Worm (Caenorhabditis elegans) whole organism, L3 larva: ENCODE results near the gene moe-3.

Source experiments
- R02D3.7 ChIP-seq: fragments of 150-350 bp; optimal IDR thresholded peaks from 2 replicates; lab custom pipeline; 2014; ENCODE audit warnings: missing biosample characterization, missing genetic modification characterization
- ZK546.5 ChIP-seq: sonication (generic microtip); optimal IDR thresholded peaks from 2 replicates; lab custom pipeline; 2017; ENCODE audit warnings: missing biosample characterization, missing genetic modification characterization
- aly-2 ChIP-seq: fragments of 150-350 bp; optimal IDR thresholded peaks from 2 replicates; lab custom pipeline; 2014; ENCODE audit warnings: missing biosample characterization, missing genetic modification characterization
- ama-1 ChIP-seq: fragments of 150-350 bp; optimal IDR thresholded peaks from 2 replicates; lab custom pipeline; 2018
- ceh-16 ChIP-seq: sonication (generic microtip); optimal IDR thresholded peaks from 2 replicates; lab custom pipeline; 2017; ENCODE audit warnings: missing biosample characterization, missing genetic modification characterization
- ceh-28 ChIP-seq: fragments of 150-350 bp; optimal IDR thresholded peaks from 2 replicates; lab custom pipeline; 2014; ENCODE audit warnings: missing biosample characterization, missing genetic modification reagents, missing genetic modification characterization
- ceh-82 ChIP-seq: fragments of 150-350 bp; optimal IDR thresholded peaks from 2 replicates; lab custom pipeline; 2014; ENCODE audit warnings: missing biosample characterization, missing genetic modification characterization
- ceh-9 ChIP-seq: sonication (generic microtip); optimal IDR thresholded peaks from 2 replicates; lab custom pipeline; 2018; ENCODE audit warnings: missing biosample characterization, missing genetic modification characterization
- daf-12 ChIP-seq: fragments of 150-350 bp; optimal IDR thresholded peaks from 2 replicates; lab custom pipeline; 2014; ENCODE audit warnings: missing biosample characterization, missing genetic modification reagents, missing genetic modification characterization
- egl-27 ChIP-seq: sonication (generic microtip); optimal IDR thresholded peaks from 4 replicates; lab custom pipeline; 2017; ENCODE audit warnings: missing biosample characterization, missing genetic modification reagents, missing genetic modification characterization
- egl-5 ChIP-seq: fragments of 150-350 bp; optimal IDR thresholded peaks from 2 replicates; lab custom pipeline; 2017; ENCODE audit warnings: missing biosample characterization, missing genetic modification reagents, missing genetic modification characterization, inconsistent platforms
- elt-1 ChIP-seq: fragments of 150-350 bp; optimal IDR thresholded peaks from 2 replicates; lab custom pipeline; 2014; ENCODE audit warnings: missing biosample characterization, missing genetic modification characterization
- elt-2 ChIP-seq: sonication (generic microtip); optimal IDR thresholded peaks from 2 replicates; lab custom pipeline; 2016; ENCODE audit warnings: missing genetic modification reagents, mild to moderate bottlenecking, missing genetic modification characterization, missing compliant biosample characterization
- elt-3 ChIP-seq, 3 experiments: fragments of 150-350 bp in 1 of 3; sonication (generic microtip) in 2 of 3; optimal IDR thresholded peaks; 2 replicates in 2 of 3; 4 replicates in 1 of 3; lab custom pipeline; 2014 to 2017; ENCODE audit warnings: missing biosample characterization in 3 of 3, missing genetic modification characterization in 3 of 3
- eor-1 ChIP-seq, 2 experiments: fragments of 150-350 bp; optimal IDR thresholded peaks; 2 replicates each; lab custom pipeline; 2014 to 2018; ENCODE audit warnings: missing biosample characterization in 2 of 2, missing genetic modification characterization in 2 of 2
- fkh-10 ChIP-seq: sonication (generic microtip); optimal IDR thresholded peaks from 2 replicates; lab custom pipeline; 2017; ENCODE audit warnings: missing biosample characterization, missing genetic modification reagents, missing genetic modification characterization
- fkh-2 ChIP-seq: fragments of 150-350 bp; optimal IDR thresholded peaks from 2 replicates; lab custom pipeline; 2014; ENCODE audit warnings: missing biosample characterization, missing genetic modification reagents, missing genetic modification characterization
- fos-1 ChIP-seq: fragments of 150-350 bp; optimal IDR thresholded peaks from 2 replicates; lab custom pipeline; 2014; ENCODE audit warnings: missing biosample characterization, missing genetic modification characterization
- hmg-11 ChIP-seq: sonication (generic microtip); optimal IDR thresholded peaks from 2 replicates; lab custom pipeline; 2016; ENCODE audit warnings: missing genetic modification characterization, missing compliant biosample characterization
- jun-1 ChIP-seq: fragments of 150-350 bp; optimal IDR thresholded peaks from 2 replicates; lab custom pipeline; 2014; ENCODE audit warnings: missing biosample characterization, missing genetic modification reagents, missing genetic modification characterization
- lin-15B ChIP-seq: fragments of 150-350 bp; optimal IDR thresholded peaks from 2 replicates; lab custom pipeline; 2014; ENCODE audit warnings: missing biosample characterization, missing genetic modification characterization
- lin-39 ChIP-seq: fragments of 150-350 bp; optimal IDR thresholded peaks from 2 replicates; lab custom pipeline; 2018; ENCODE audit warnings: missing biosample characterization, missing genetic modification reagents, missing genetic modification characterization
- lsy-12 ChIP-seq: sonication (generic microtip); optimal IDR thresholded peaks from 2 replicates; lab custom pipeline; 2016; ENCODE audit warnings: mild to moderate bottlenecking, missing genetic modification characterization, missing compliant biosample characterization
- mdl-1 ChIP-seq: fragments of 150-350 bp; optimal IDR thresholded peaks from 2 replicates; lab custom pipeline; 2014; ENCODE audit warnings: missing biosample characterization, missing genetic modification characterization
- mml-1 ChIP-seq: fragments of 150-350 bp; sonication (generic microtip); optimal IDR thresholded peaks from 3 replicates; lab custom pipeline; 2014; ENCODE audit warnings: missing biosample characterization, missing genetic modification characterization
- nfya-1 ChIP-seq: sonication (generic microtip); optimal IDR thresholded peaks from 2 replicates; lab custom pipeline; 2017; ENCODE audit warnings: missing genetic modification characterization, mild to moderate bottlenecking, missing compliant biosample characterization, antibody characterized with exemption, moderate library complexity; ENCODE audit not compliant: insufficient read depth
- nhr-11 ChIP-seq: fragments of 150-350 bp; optimal IDR thresholded peaks from 2 replicates; lab custom pipeline; 2014; ENCODE audit warnings: missing biosample characterization, missing genetic modification characterization
- nhr-12 ChIP-seq: fragments of 150-350 bp; optimal IDR thresholded peaks from 2 replicates; lab custom pipeline; 2014; ENCODE audit warnings: missing biosample characterization, missing genetic modification characterization
- nhr-23 ChIP-seq: fragments of 150-350 bp; optimal IDR thresholded peaks from 2 replicates; lab custom pipeline; 2014; ENCODE audit warnings: missing biosample characterization, missing genetic modification reagents, missing genetic modification characterization
- nhr-237 ChIP-seq: fragments of 150-350 bp; optimal IDR thresholded peaks from 2 replicates; lab custom pipeline; 2014; ENCODE audit warnings: missing biosample characterization, missing genetic modification characterization
- nhr-25 ChIP-seq: sonication (generic microtip); optimal IDR thresholded peaks from 2 replicates; lab custom pipeline; 2017; ENCODE audit warnings: missing biosample characterization, missing genetic modification characterization
- nhr-28 ChIP-seq: fragments of 150-350 bp; optimal IDR thresholded peaks from 2 replicates; lab custom pipeline; 2014; ENCODE audit warnings: missing biosample characterization, missing genetic modification characterization
- nhr-43 ChIP-seq: sonication (generic microtip); optimal IDR thresholded peaks from 2 replicates; lab custom pipeline; 2016; ENCODE audit warnings: mild to moderate bottlenecking, missing genetic modification characterization, missing compliant biosample characterization; ENCODE audit not compliant: poor library complexity, severe bottlenecking
- nhr-67 ChIP-seq: fragments of 150-350 bp; optimal IDR thresholded peaks from 2 replicates; lab custom pipeline; 2014; ENCODE audit warnings: missing biosample characterization, missing genetic modification characterization
- nhr-76 ChIP-seq: fragments of 150-350 bp; sonication (generic microtip); optimal IDR thresholded peaks from 5 replicates; lab custom pipeline; 2014; ENCODE audit warnings: missing biosample characterization, missing genetic modification characterization
- nhr-77 ChIP-seq: fragments of 150-350 bp; optimal IDR thresholded peaks from 2 replicates; lab custom pipeline; 2014; ENCODE audit warnings: missing biosample characterization, missing genetic modification characterization
- pha-4 ChIP-seq: fragments of 150-350 bp; optimal IDR thresholded peaks from 2 replicates; lab custom pipeline; 2014; ENCODE audit warnings: missing biosample characterization, missing genetic modification reagents, missing genetic modification characterization
- pqm-1 ChIP-seq: fragments of 150-350 bp; optimal IDR thresholded peaks from 2 replicates; lab custom pipeline; 2017; ENCODE audit warnings: missing biosample characterization, missing genetic modification characterization, inconsistent platforms
- sea-2 ChIP-seq: fragments of 150-350 bp; sonication (generic microtip); optimal IDR thresholded peaks from 4 replicates; lab custom pipeline; 2014; ENCODE audit warnings: missing biosample characterization, missing genetic modification reagents, missing genetic modification characterization
- skn-1 ChIP-seq: fragments of 150-350 bp; optimal IDR thresholded peaks from 2 replicates; lab custom pipeline; 2014; ENCODE audit warnings: missing biosample characterization, missing genetic modification characterization
- snpc-4 ChIP-seq: fragments of 150-350 bp; optimal IDR thresholded peaks from 2 replicates; lab custom pipeline; 2014; ENCODE audit warnings: missing biosample characterization, missing genetic modification characterization
- tbx-2 ChIP-seq: sonication (generic microtip); optimal IDR thresholded peaks from 2 replicates; lab custom pipeline; 2016; ENCODE audit warnings: mild to moderate bottlenecking, missing genetic modification characterization, missing compliant biosample characterization
- unc-39 ChIP-seq: sonication (generic microtip); optimal IDR thresholded peaks from 4 replicates; lab custom pipeline; 2017; ENCODE audit warnings: missing biosample characterization, missing genetic modification characterization
- unc-62 ChIP-seq: fragments of 150-350 bp; sonication (generic microtip); optimal IDR thresholded peaks from 4 replicates; lab custom pipeline; 2014; ENCODE audit warnings: missing biosample characterization, missing genetic modification reagents, missing genetic modification characterization
- zag-1 ChIP-seq: fragments of 150-350 bp; optimal IDR thresholded peaks from 2 replicates; lab custom pipeline; 2014; ENCODE audit warnings: missing biosample characterization, missing genetic modification characterization
- ztf-11 ChIP-seq: fragments of 150-350 bp; optimal IDR thresholded peaks from 2 replicates; lab custom pipeline; 2014; ENCODE audit warnings: missing biosample characterization, missing genetic modification characterization
- ztf-4 ChIP-seq: fragments of 150-350 bp; optimal IDR thresholded peaks from 2 replicates; lab custom pipeline; 2014; ENCODE audit warnings: missing biosample characterization, missing genetic modification characterization

moe-3 gene

DNA sequence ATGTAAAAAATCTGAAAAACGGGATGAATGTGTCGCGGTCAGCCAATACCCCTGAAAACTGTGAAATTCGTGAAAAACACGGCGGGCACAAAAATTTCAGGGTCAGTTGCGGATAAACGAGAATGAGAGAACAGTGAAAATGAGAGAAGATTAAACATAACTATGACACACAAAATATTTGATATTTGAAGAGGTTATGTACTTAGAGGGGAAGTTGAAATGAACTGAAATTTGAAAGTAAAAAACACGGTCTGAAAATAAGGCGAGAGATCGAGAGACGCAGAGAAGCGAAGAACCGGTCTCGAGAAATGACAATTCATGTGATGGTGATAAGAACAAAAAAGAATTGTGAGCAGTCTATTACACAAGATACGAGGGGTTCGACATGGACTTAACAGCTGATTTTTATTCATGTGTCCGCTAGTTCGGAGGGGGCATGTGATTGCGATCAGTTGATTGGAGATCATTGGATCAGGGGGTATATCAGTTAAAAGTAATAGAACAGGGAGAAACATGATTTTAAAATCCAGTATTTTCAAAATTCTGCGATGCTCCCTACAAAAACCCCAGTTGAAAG lies at the start of gene moe-3:
moe-3 (minus strand) TSS at position 51 of the 577 bp plus-strand sequence.
- TF ChIP-seq elt-2 (tag; lab: Kevin White, UChicago) = peak; percentile 66
- no peak for TF ChIP-seq nhr-23 (tag; lab: Kevin White, UChicago)
- no peak for TF ChIP-seq nfya-1 (tag; lab: Kevin White, UChicago)
- no peak for TF ChIP-seq nhr-25
- no peak for TF ChIP-seq elt-3 (tag; optimal IDR thresholded peaks at IDR 0.05; lab: Kevin White, UChicago)
- peak; percentile 7 for TF ChIP-seq nhr-43 (tag; lab: Kevin White, UChicago)
- TF ChIP-seq, all 47 proteins: peak for 2

DNA sequence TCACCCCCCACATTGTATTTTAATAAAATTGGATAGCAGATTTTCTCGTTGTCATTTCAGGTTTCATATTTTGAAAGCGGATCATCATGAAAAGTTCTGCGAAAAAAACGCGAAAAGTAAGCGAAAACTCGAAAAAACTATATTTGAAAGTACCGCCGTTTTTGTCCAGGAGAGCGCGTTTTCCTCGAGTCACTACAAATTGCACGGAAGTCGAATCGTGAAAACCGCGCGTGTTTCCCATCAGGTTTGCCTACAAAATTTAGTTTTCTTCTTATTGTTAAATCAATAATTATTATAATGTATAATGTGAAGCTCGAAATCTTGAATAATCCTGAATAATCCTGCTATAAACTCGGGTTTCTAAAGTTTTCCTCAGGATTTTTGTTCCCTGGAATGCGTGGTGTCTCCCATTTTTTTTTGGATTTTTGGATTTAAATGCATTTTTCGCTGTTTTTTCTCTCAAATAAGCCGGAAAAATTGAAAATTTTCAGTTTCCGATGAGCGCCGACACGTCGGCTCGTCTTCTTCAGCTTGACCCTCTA lies 34.2 kb upstream of the moe-3 start, which contains the start of gene btf-1:
btf-1 (plus strand) TSS at position 492 of the 542 bp plus-strand sequence.
- TF ChIP-seq ceh-82 (tag; lab: Kevin White, UChicago) (no peak), egl-5 (tag; lab: Kevin White, UChicago) (peak; percentile 50), daf-12 (no peak), pqm-1 (peak; percentile 5), nhr-25 (peak; percentile 20), eor-1 (tag; optimal IDR thresholded peaks at IDR 0.05; lab: Kevin White, UChicago) (no peak), sea-2 (no peak), nhr-23 (tag; lab: Kevin White, UChicago) (peak; percentile 49), nhr-76 (tag; lab: Kevin White, UChicago) (no peak), fos-1 (no peak), fkh-10 (peak; percentile 70), nhr-43 (tag; lab: Kevin White, UChicago) (no peak), ceh-28 (tag; lab: Kevin White, UChicago) (peak; percentile 45), mml-1 (tag; lab: Kevin White, UChicago) (no peak), nhr-11 (tag; lab: Kevin White, UChicago) (no peak), pha-4 (tag; lab: Kevin White, UChicago) (peak; percentile 78), ama-1 (lab: Kevin White, UChicago) (peak; percentile 82), lsy-12 (peak; percentile 70), egl-27 (no peak), zag-1 (tag; lab: Kevin White, UChicago) (no peak), elt-1 (tag; lab: Kevin White, UChicago) (no peak), jun-1 (tag; lab: Kevin White, UChicago) (peak; percentile 54), skn-1 (tag; lab: Kevin White, UChicago) (peak; percentile 60), elt-2 (tag; lab: Kevin White, UChicago) (peak; percentile 51), nhr-28 (tag; lab: Kevin White, UChicago) (no peak), mdl-1 (tag; lab: Kevin White, UChicago) (no peak), nhr-237 (no peak), R02D3.7 (tag; lab: Kevin White, UChicago) (peak; percentile 66), aly-2 (tag; lab: Kevin White, UChicago) (no peak), snpc-4 (peak; percentile 41), ztf-11 (tag; lab: Kevin White, UChicago) (no peak), ceh-16 (tag; lab: Kevin White, UChicago) (no peak), ZK546.5 (tag; lab: Kevin White, UChicago) (no peak), nfya-1 (tag; lab: Kevin White, UChicago) (peak; percentile 68), ztf-4 (no peak), lin-39 (tag; lab: Kevin White, UChicago) (peak; percentile 44), fkh-2 (tag; lab: Kevin White, UChicago) (no peak), unc-62 (GFP tag; lab: Kevin White, UChicago) (no peak), nhr-12 (tag; lab: Kevin White, UChicago) (no peak), tbx-2 (tag; lab: Kevin White, UChicago) (no peak), hmg-11 (tag; lab: Kevin White, UChicago) (peak; percentile 61), elt-3 (tag; optimal IDR thresholded peaks at IDR 0.05; lab: Kevin White, UChicago) (no peak), lin-15B (tag; lab: Kevin White, UChicago) (peak; percentile 87), unc-39 (tag; lab: Kevin White, UChicago) (no peak), ceh-9 (tag; lab: Kevin White, UChicago) (no peak), nhr-77 (peak; percentile 76), nhr-67 (tag; lab: Kevin White, UChicago) (no peak)
